Worm (Caenorhabditis elegans) whole organism, L1 larva: ENCODE results near the gene gtl-2.

Experiments used
- C04F5.9 ChIP-seq: sonication (generic microtip); optimal IDR thresholded peaks from 2 replicates; lab custom pipeline; 2016; ENCODE audit warnings: missing genetic modification characterization, missing compliant biosample characterization
- efl-3 ChIP-seq: fragments of 200-800 bp; sonication (Bioruptor generic); optimal IDR thresholded peaks from 2 replicates; lab custom pipeline; 2018; ENCODE audit warnings: mild to moderate bottlenecking, missing genetic modification characterization, missing compliant biosample characterization
- elt-3 ChIP-seq, 6 experiments: fragments of 150-350 bp in 1 of 6; sonication (generic microtip); optimal IDR thresholded peaks; 2 replicates each; lab custom pipeline; 2017 to 2018; ENCODE audit warnings: missing biosample characterization in 6 of 6, missing genetic modification characterization in 6 of 6, inconsistent platforms in 1 of 6
- lin-13 ChIP-seq: fragments of 150-350 bp; optimal IDR thresholded peaks from 2 replicates; lab custom pipeline; 2014; ENCODE audit warnings: missing biosample characterization, missing genetic modification reagents, missing genetic modification characterization
- lin-35 ChIP-seq, 2 experiments: fragments of 150-350 bp; optimal IDR thresholded peaks; 2 replicates each; lab custom pipeline; 2014; ENCODE audit warnings: missing biosample characterization in 2 of 2, missing genetic modification characterization in 2 of 2, missing genetic modification reagents in 2 of 2
- lin-39 ChIP-seq: fragments of 150-350 bp; optimal IDR thresholded peaks from 2 replicates; lab custom pipeline; 2014; ENCODE audit warnings: missing biosample characterization, missing genetic modification reagents, missing genetic modification characterization
- lsy-2 ChIP-seq, 2 experiments: fragments of 150-350 bp; optimal IDR thresholded peaks; 2 replicates each; lab custom pipeline; 2014; ENCODE audit warnings: missing biosample characterization in 2 of 2, missing genetic modification characterization in 2 of 2
- nhr-237 ChIP-seq: fragments of 150-350 bp; optimal IDR thresholded peaks from 2 replicates; lab custom pipeline; 2014; ENCODE audit warnings: missing biosample characterization, missing genetic modification characterization
- nhr-90 ChIP-seq: sonication (generic microtip); optimal IDR thresholded peaks from 2 replicates; lab custom pipeline; 2016; ENCODE audit warnings: mild to moderate bottlenecking, missing genetic modification characterization, missing compliant biosample characterization; ENCODE audit not compliant: poor library complexity
- rnt-1 ChIP-seq: sonication (generic microtip); optimal IDR thresholded peaks from 2 replicates; lab custom pipeline; 2016; ENCODE audit warnings: mild to moderate bottlenecking, missing genetic modification characterization, moderate library complexity, missing compliant biosample characterization
- skn-1 ChIP-seq: fragments of 150-350 bp; optimal IDR thresholded peaks from 2 replicates; lab custom pipeline; 2014; ENCODE audit warnings: missing biosample characterization, missing genetic modification characterization
- unc-130 ChIP-seq: fragments of 150-350 bp; optimal IDR thresholded peaks from 2 replicates; lab custom pipeline; 2017; ENCODE audit warnings: missing biosample characterization, missing genetic modification characterization, inconsistent platforms
- zag-1 ChIP-seq: fragments of 150-350 bp; optimal IDR thresholded peaks from 2 replicates; lab custom pipeline; 2014; ENCODE audit warnings: missing biosample characterization, missing genetic modification characterization
- ztf-11 ChIP-seq, 2 experiments: sonication (generic microtip); optimal IDR thresholded peaks; 2 replicates each; lab custom pipeline; 2016 to 2017; ENCODE audit warnings: missing genetic modification characterization in 2 of 2, missing biosample characterization in 1 of 2, missing compliant biosample characterization in 1 of 2

DNA sequence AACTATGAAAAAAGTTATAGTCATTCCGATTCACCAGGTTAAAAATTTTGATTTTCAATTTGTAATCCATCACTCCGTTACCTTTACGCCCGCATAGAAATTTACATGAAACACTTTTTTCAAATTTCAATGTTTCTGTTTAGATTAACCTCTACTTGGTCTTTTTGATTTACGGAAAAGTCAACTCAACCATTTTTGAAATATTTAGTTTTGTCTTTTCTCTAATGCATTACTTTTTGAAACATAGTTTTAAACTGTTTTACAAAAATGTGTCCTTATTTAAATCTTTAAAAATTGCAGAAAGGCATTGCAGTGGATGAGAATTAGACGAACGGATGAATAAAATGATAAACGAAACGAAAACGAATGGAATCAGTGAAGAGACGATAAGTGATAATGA is at the start of gene gtl-2:
- TF ChIP-seq elt-3 (tag; optimal IDR thresholded peaks at IDR 0.05; lab: Kevin White, UChicago) (no peak), lin-39 (tag; lab: Kevin White, UChicago) (no peak), lsy-2 (tag; optimal IDR thresholded peaks at IDR 0.05; lab: Kevin White, UChicago) (no peak), efl-3 (GFP tag; lab: Kevin White, UChicago) (no peak), lin-35 (GFP tag; optimal IDR thresholded peaks at IDR 0.05; lab: Kevin White, UChicago) (no peak), zag-1 (tag; lab: Kevin White, UChicago) (no peak), skn-1 (tag; lab: Kevin White, UChicago) (no peak), ztf-11 (tag; optimal IDR thresholded peaks at IDR 0.05; lab: Kevin White, UChicago) (no peak), rnt-1 (tag; lab: Kevin White, UChicago) (no peak), nhr-90 (tag; lab: Kevin White, UChicago) (no peak), C04F5.9 (no peak), unc-130 (tag; lab: Kevin White, UChicago) (no peak), nhr-237 (tag; lab: Kevin White, UChicago) (no peak), lin-13 (GFP tag; lab: Kevin White, UChicago) (no peak)
